Fruit fly (Drosophila melanogaster): ENCODE data around the gene CG9133.

- TF ChIP-seq psq (optimal IDR thresholded peaks at IDR 0.05) (no peak), CG8478 (optimal IDR thresholded peaks at IDR 0.05) (no peak)
These were observed 16.4 kb upstream of the CG9133 start, which contains the start of gene galene for dm6 chr3L:1235426-1235825.
